Worm (Caenorhabditis elegans): ENCODE results near the gene Y42H9AR.4.

Y42H9AR.4 gene

DNA sequence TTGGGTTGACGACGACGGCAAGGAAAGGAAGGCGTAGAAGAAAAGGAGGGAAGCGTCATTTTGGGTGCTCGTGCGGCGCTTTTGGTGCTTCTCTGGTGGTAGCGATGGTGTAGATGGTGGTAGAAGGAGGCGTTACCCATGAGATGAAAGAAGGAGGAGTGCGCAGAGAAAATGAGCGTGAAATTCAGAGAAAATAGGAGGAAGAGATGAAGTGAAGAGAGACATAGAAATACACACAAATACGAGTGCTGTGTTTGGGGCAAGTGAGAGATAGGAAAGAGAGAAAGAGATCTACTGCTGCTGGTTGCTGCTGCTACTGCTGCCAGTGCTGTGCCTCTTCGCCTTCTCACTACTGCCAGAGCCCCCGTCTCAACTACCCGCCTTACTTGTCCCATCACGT is 45.4 kb downstream of the Y42H9AR.4 start (continued):
- TF ChIP-seq skn-1 (tag; optimal IDR thresholded peaks at IDR 0.05) (no peak), nhr-41 (GFP tag; IDR thresholded peaks at IDR 0.05) (no peak), daf-16 (GFP tag; optimal IDR thresholded peaks at IDR 0.05) (no peak), daf-16 (tag; optimal IDR thresholded peaks at IDR 0.05) (no peak), ceh-20 (GFP tag; IDR thresholded peaks at IDR 0.05) (no peak), dmd-8 (GFP tag; IDR thresholded peaks at IDR 0.05) (no peak), egl-27 (tag; optimal IDR thresholded peaks at IDR 0.05) (no peak), dve-1 (tag; optimal IDR thresholded peaks at IDR 0.05; ENCODE audit: insufficient read depth) (no peak), hlh-11 (tag; optimal IDR thresholded peaks at IDR 0.05) (no peak), fkh-10 (GFP tag; optimal IDR thresholded peaks at IDR 0.05) (no peak)

DNA sequence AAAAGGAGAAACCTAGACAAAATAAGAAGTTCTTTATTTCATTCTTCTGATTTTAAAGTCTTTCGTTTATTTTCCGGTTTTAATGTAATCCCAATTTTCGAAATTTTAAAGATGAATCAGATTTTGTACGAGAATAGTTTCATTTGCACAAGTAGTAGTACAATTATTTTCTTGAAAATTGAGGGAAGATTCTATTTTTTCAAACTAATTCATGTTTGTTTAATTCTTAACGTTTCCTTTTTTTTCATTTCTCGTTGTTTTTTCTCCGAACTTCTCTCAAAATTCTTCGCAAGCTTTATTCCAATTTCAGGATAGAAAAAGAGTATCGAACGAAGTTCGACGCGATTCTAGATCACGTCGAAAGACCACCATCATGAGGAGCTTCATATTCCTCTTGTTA is 49.7 kb downstream of the Y42H9AR.4 start, which contains the start of gene sax-7:
Gene sax-7, plus strand, starts transcription at position 301 of the 400 bp plus-strand sequence.
- TF ChIP-seq ceh-62 (tag; optimal IDR thresholded peaks at IDR 0.05) (no peak), dpl-1 (GFP tag; optimal IDR thresholded peaks at IDR 0.05) (no peak), ceh-28 (tag; optimal IDR thresholded peaks at IDR 0.05) (no peak), unc-62 (GFP tag; optimal IDR thresholded peaks at IDR 0.05 in 1 of 2) (no peak), unc-62 (tag; optimal IDR thresholded peaks at IDR 0.05) (no peak), lin-39 (tag; optimal IDR thresholded peaks at IDR 0.05) (no peak), mdl-1 (tag; optimal IDR thresholded peaks at IDR 0.05) (no peak), dmd-6 (GFP tag; IDR thresholded peaks at IDR 0.05) (no peak), php-3 (GFP tag; IDR thresholded peaks at IDR 0.05) (no peak), nhr-11 (tag; optimal IDR thresholded peaks at IDR 0.05) (no peak)

DNA sequence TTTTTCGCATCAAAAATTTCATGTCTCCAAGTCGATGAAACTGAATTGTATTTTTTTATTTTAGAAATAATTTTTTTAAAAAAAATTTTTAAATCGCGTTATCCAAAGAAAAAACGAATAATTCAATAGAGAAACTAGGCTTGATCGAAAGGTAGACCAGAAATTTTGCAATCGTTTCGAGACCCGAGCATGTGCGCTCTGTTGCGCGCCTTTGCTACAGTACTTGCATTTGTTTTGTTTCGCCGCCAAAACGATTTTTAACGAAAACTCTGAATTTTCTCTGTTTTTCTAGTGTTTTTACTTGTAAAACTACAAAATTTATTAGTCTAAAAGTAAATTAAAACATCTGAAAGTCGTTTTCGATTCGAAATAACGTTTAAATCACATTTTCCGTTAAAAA is 50.8 kb downstream of the Y42H9AR.4 start:
- TF ChIP-seq snpc-1.2 (GFP tag; IDR thresholded peaks at IDR 0.05), result 0 out of 2 replicates have a peak, but pooled peaks have one; percentile 35
- peak; percentile 61 for TF ChIP-seq unc-130 (GFP tag; optimal IDR thresholded peaks at IDR 0.05)
- no peak for TF ChIP-seq dmd-9 (GFP tag; IDR thresholded peaks at IDR 0.05)

Measured in whole organism, L4 larva.